Worm (Caenorhabditis elegans) whole organism, early embryonic: Measurements from ENCODE around the gene Y57G11C.23.

Source experiments
- B0310.2 ChIP-seq: sonication (generic microtip); optimal IDR thresholded peaks from 2 replicates; lab custom pipeline; 2016; ENCODE audit warnings: mild to moderate bottlenecking, missing genetic modification characterization, missing compliant biosample characterization
- F13C5.2 ChIP-seq: sonication (generic microtip); optimal IDR thresholded peaks from 2 replicates; lab custom pipeline; 2017; ENCODE audit warnings: mild to moderate bottlenecking, missing genetic modification characterization, inconsistent platforms, missing compliant biosample characterization
- aly-1 ChIP-seq: sonication (generic microtip); optimal IDR thresholded peaks from 2 replicates; lab custom pipeline; 2016; ENCODE audit warnings: missing genetic modification characterization, missing compliant biosample characterization
- ama-1 ChIP-seq: fragments of 150-350 bp; optimal IDR thresholded peaks from 2 replicates; lab custom pipeline; 2014
- ceh-13 ChIP-seq: fragments of 200-800 bp; sonication (Bioruptor generic); optimal IDR thresholded peaks from 2 replicates; lab custom pipeline; 2018; ENCODE audit warnings: mild to moderate bottlenecking, missing genetic modification characterization, missing compliant biosample characterization
- ceh-36 ChIP-seq: sonication (generic microtip); optimal IDR thresholded peaks from 2 replicates; lab custom pipeline; 2016; ENCODE audit warnings: missing genetic modification characterization, inconsistent platforms, missing compliant biosample characterization
- ets-7 ChIP-seq: sonication (generic microtip); optimal IDR thresholded peaks from 2 replicates; lab custom pipeline; 2016; ENCODE audit warnings: missing genotype, missing genetic modification characterization, missing compliant biosample characterization
- flt-1 ChIP-seq: fragments of 200-800 bp; sonication (Bioruptor generic); IDR thresholded peaks from 2 replicates; pipeline ENCODE4 v1.3.6; 2022; ENCODE audit warnings: missing genetic modification characterization, missing compliant biosample characterization
- hmbx-1 ChIP-seq: sonication (generic microtip); optimal IDR thresholded peaks from 2 replicates; lab custom pipeline; 2016; ENCODE audit warnings: mild to moderate bottlenecking, missing genetic modification characterization, missing compliant biosample characterization
- hmg-4 ChIP-seq: fragments of 200-800 bp; sonication (Bioruptor generic); optimal IDR thresholded peaks from 2 replicates; lab custom pipeline; 2018; ENCODE audit warnings: mild to moderate bottlenecking, missing genetic modification characterization, missing compliant biosample characterization
- hnd-1 ChIP-seq: sonication (generic microtip); optimal IDR thresholded peaks from 2 replicates; lab custom pipeline; 2016; ENCODE audit warnings: missing genetic modification characterization, missing compliant biosample characterization
- pes-1 ChIP-seq: fragments of 200-800 bp; sonication (Bioruptor generic); IDR thresholded peaks from 2 replicates; pipeline ENCODE4 v1.3.6; 2022; ENCODE audit warnings: missing genetic modification reagents, missing genetic modification characterization, missing compliant biosample characterization
- scrt-1 ChIP-seq: fragments of 200-800 bp; sonication (Bioruptor generic); IDR thresholded peaks from 2 replicates; pipeline ENCODE4 v1.3.6; 2022; ENCODE audit warnings: missing genetic modification characterization, missing compliant biosample characterization
- sea-1 ChIP-seq: fragments of 200-800 bp; sonication (Bioruptor generic); conservative IDR thresholded peaks from 2 replicates; pipeline ENCODE4 v1.3.6; 2022; ENCODE audit warnings: missing genetic modification characterization, missing compliant biosample characterization
- tbx-11 ChIP-seq: fragments of 200-800 bp; sonication (Bioruptor generic); IDR thresholded peaks from 2 replicates; pipeline ENCODE4 v1.3.6; 2022; ENCODE audit warnings: missing genetic modification characterization, missing compliant biosample characterization
- tbx-37 ChIP-seq: fragments of 200-800 bp; sonication (Bioruptor generic); conservative IDR thresholded peaks from 2 replicates; pipeline ENCODE4 v1.3.6; 2022; ENCODE audit warnings: missing genetic modification reagents, missing genetic modification characterization, missing compliant biosample characterization
- tra-4 ChIP-seq: sonication (generic microtip); optimal IDR thresholded peaks from 2 replicates; lab custom pipeline; 2017; ENCODE audit warnings: missing genetic modification characterization, missing compliant biosample characterization

Gene Y57G11C.23

DNA sequence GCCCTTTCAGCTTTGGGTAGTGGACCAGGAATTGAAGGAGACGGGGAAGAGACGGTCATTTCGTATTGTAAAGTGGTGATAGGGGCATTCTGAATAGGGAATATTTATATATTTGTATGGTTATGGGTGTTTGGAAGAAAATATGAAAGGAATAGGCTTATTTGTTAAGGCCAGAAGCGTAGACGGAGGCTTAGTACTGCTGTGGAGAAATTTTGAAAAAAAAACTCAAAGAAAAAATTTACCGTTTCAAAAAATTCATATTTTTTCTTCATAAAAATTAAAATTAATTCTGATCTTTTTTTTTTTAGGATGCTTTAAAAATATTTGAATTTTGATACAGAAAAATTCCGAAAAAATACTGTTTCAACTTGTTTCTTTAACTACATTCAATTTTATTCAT lies 32.6 kb downstream of the Y57G11C.23 start, which contains the start of gene hhat-2:
Gene hhat-2, minus strand, starts transcription at position 101 of the 400 bp plus-strand sequence.
- no peak for TF ChIP-seq hmbx-1
- TF ChIP-seq tbx-11 = no peak
- TF ChIP-seq tra-4 (tag; lab: Kevin White, UChicago) = no peak
- no peak for TF ChIP-seq hnd-1 (tag; lab: Kevin White, UChicago)
- TF ChIP-seq ama-1 (lab: Kevin White, UChicago) = no peak
- no peak for TF ChIP-seq F13C5.2 (tag; lab: Kevin White, UChicago)
- TF ChIP-seq scrt-1 (GFP tag; lab: Robert Waterston, UW) = no peak
- no peak for TF ChIP-seq aly-1
- TF ChIP-seq B0310.2 (tag; lab: Kevin White, UChicago) = no peak
- no peak for TF ChIP-seq ets-7
- no peak for TF ChIP-seq flt-1 (GFP tag; lab: Robert Waterston, UW)
- TF ChIP-seq sea-1 (GFP tag; lab: Robert Waterston, UW) = no peak
- TF ChIP-seq hmg-4 (GFP tag; lab: Kevin White, UChicago) = no peak
- TF ChIP-seq pes-1 (GFP tag; lab: Robert Waterston, UW) = no peak
- no peak for TF ChIP-seq ceh-13 (GFP tag; lab: Kevin White, UChicago)
- TF ChIP-seq tbx-37 (GFP tag; lab: Robert Waterston, UW) = no peak
- no peak for TF ChIP-seq ceh-36 (tag; lab: Kevin White, UChicago)

DNA sequence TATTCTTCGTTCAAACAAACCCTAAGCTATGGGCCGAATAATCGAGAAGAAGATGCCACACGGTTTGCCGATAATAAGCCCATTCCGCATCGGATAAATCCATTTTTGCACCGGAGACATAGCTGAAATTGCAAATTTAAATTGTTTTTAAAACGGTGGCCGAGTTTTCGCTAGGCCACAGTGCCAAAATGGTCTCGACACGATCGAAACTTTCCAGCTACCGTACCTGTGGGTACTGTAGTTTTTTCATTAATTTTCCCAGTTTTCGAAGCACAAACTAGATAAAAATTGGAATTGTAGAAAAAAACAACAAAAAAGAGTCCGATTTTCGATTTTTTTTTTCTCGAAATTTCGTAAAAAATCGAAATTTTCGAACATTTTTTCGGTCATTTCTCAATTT lies 33.4 kb downstream of the Y57G11C.23 start:
- TF ChIP-seq hnd-1 (tag; lab: Kevin White, UChicago) (no peak), flt-1 (GFP tag; lab: Robert Waterston, UW) (no peak), aly-1 (no peak), F13C5.2 (tag; lab: Kevin White, UChicago) (no peak), hmg-4 (GFP tag; lab: Kevin White, UChicago) (no peak), B0310.2 (tag; lab: Kevin White, UChicago) (no peak)

DNA sequence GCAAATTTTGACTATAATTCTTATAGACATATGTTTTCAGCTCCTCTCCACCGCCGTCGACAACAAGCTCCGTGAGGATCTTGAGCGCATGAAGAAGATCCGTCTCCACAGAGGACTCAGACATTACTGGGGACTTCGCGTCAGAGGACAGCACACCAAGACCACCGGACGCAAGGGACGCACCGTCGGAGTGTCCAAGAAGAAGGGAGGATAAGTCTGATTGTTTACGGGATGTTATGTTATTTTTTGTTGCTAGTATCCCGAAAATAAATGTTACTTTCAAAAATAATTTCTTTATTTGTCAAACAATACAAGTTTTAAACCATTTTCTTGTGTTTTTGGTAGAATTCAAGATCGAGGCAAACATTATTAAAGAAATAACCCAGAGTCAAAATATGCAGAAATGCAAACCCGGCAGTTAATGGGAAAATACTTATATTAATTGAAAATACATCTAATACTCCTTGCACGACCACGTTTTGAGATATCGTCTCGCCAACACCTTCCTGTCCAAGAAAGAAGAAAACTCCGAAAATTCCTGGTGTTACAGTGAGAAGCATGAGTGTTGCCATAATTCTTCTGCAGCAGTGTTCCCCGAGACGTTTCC lies 35.3 kb downstream of the Y57G11C.23 start:
- TF ChIP-seq F13C5.2 (tag; lab: Kevin White, UChicago) = no peak
- TF ChIP-seq tbx-37 (GFP tag; lab: Robert Waterston, UW) = no peak
- no peak for TF ChIP-seq ceh-36 (tag; lab: Kevin White, UChicago)
- no peak for TF ChIP-seq ets-7
- TF ChIP-seq pes-1 (GFP tag; lab: Robert Waterston, UW) = no peak
- TF ChIP-seq tra-4 (tag; lab: Kevin White, UChicago) = no peak
- TF ChIP-seq hnd-1 (tag; lab: Kevin White, UChicago) = no peak
- no peak for TF ChIP-seq aly-1
- TF ChIP-seq ceh-13 (GFP tag; lab: Kevin White, UChicago) = no peak
- no peak for TF ChIP-seq ama-1 (lab: Kevin White, UChicago)
- TF ChIP-seq B0310.2 (tag; lab: Kevin White, UChicago) = no peak
- no peak for TF ChIP-seq flt-1 (GFP tag; lab: Robert Waterston, UW)
- no peak for TF ChIP-seq tbx-11
- TF ChIP-seq sea-1 (GFP tag; lab: Robert Waterston, UW) = no peak
- TF ChIP-seq hmg-4 (GFP tag; lab: Kevin White, UChicago) = no peak
- TF ChIP-seq scrt-1 (GFP tag; lab: Robert Waterston, UW) = no peak
- no peak for TF ChIP-seq hmbx-1

ce11 chrIV:14825379-14825778 lies 36.2 kb downstream of the Y57G11C.23 start, which contains the start of gene rps-18:
TSS of gene rps-18 (plus strand) at chrIV:14825679.
- no peak for TF ChIP-seq F13C5.2 (tag; lab: Kevin White, UChicago)
- TF ChIP-seq hmg-4 (GFP tag; lab: Kevin White, UChicago) = no peak
- TF ChIP-seq ets-7 = no peak
- no peak for TF ChIP-seq tbx-37 (GFP tag; lab: Robert Waterston, UW)
- no peak for TF ChIP-seq tra-4 (tag; lab: Kevin White, UChicago)
- TF ChIP-seq tbx-11 = no peak
- no peak for TF ChIP-seq aly-1
- no peak for TF ChIP-seq ceh-13 (GFP tag; lab: Kevin White, UChicago)
- no peak for TF ChIP-seq ceh-36 (tag; lab: Kevin White, UChicago)
- no peak for TF ChIP-seq hnd-1 (tag; lab: Kevin White, UChicago)
- TF ChIP-seq ama-1 (lab: Kevin White, UChicago) = no peak
- no peak for TF ChIP-seq pes-1 (GFP tag; lab: Robert Waterston, UW)
- no peak for TF ChIP-seq scrt-1 (GFP tag; lab: Robert Waterston, UW)
- TF ChIP-seq flt-1 (GFP tag; lab: Robert Waterston, UW) = no peak
- TF ChIP-seq hmbx-1 = no peak
- TF ChIP-seq B0310.2 (tag; lab: Kevin White, UChicago) = no peak
- TF ChIP-seq sea-1 (GFP tag; lab: Robert Waterston, UW) = no peak

DNA sequence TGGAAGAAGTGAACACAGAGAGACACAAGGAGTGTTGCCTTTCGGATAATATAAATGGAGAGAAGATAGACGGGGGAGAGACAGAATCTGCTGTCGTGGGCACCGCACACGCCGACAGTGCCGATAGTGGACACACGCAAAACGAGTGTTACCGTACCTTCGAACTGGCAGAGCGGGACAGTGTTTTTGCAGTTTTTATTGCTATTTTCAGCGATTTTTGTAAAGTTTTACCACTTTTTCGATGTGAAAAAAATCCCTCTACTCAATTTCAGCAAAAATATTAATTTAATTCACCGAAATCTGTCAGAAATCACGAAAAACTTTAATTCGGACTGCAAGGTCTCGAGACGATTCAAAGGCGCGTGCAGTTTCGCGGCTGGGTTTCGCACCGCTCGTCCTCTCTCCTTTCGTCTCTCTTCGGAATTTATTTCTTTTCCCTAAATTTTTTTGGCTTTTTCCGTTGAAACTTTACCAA lies 36.7 kb downstream of the Y57G11C.23 start, which contains the start of gene sec-61.A:
Gene sec-61.A, minus strand, starts transcription at position 387 of the 475 bp plus-strand sequence.
- TF ChIP-seq ets-7 (no peak), scrt-1 (GFP tag; lab: Robert Waterston, UW) (no peak), F13C5.2 (tag; lab: Kevin White, UChicago) (peak; percentile 57), hmg-4 (GFP tag; lab: Kevin White, UChicago) (peak; percentile 59), tbx-37 (GFP tag; lab: Robert Waterston, UW) (no peak), ama-1 (lab: Kevin White, UChicago) (no peak), flt-1 (GFP tag; lab: Robert Waterston, UW) (no peak), ceh-13 (GFP tag; lab: Kevin White, UChicago) (no peak), aly-1 (no peak), hnd-1 (tag; lab: Kevin White, UChicago) (no peak)

DNA sequence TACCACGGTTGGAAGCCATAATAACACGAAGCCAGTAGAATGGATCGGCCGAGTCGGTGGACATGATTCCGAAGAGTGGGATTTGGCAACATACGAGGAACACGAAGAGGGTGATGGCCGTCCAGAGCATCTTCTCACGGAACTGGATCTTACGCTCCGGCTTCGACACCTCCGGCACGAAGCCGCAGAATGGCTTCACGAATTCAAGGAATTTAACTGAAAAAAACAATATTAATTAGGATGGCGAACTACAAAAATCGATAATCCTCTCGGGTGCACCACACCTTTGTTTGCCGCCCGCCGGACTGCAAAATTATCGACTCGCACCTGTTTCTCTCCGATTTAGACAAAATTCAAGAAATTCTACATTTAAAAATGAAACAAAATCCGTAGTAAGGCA lies 37.4 kb downstream of the Y57G11C.23 start:
- no peak for TF ChIP-seq ceh-36 (tag; lab: Kevin White, UChicago)
- TF ChIP-seq ceh-13 (GFP tag; lab: Kevin White, UChicago) = no peak
- TF ChIP-seq hmbx-1 = no peak
- no peak for TF ChIP-seq aly-1
- no peak for TF ChIP-seq ama-1 (lab: Kevin White, UChicago)
- TF ChIP-seq tbx-11 = no peak
- no peak for TF ChIP-seq pes-1 (GFP tag; lab: Robert Waterston, UW)
- TF ChIP-seq B0310.2 (tag; lab: Kevin White, UChicago) = no peak
- TF ChIP-seq ets-7 = no peak
- TF ChIP-seq hmg-4 (GFP tag; lab: Kevin White, UChicago) = no peak
- no peak for TF ChIP-seq sea-1 (GFP tag; lab: Robert Waterston, UW)
- TF ChIP-seq scrt-1 (GFP tag; lab: Robert Waterston, UW) = no peak
- no peak for TF ChIP-seq tra-4 (tag; lab: Kevin White, UChicago)
